Fruit fly (Drosophila melanogaster) whole organism, embryonic: ENCODE measurements around the gene Ptp10D.

ENCODE experiments used
- CG1024 ChIP-seq: fragments of 200-800 bp; sonication (Bioruptor generic); IDR thresholded peaks from 2 replicates; pipeline ENCODE4 v1.3.6; 2022; ENCODE audit warnings: missing biosample characterization, missing genetic modification characterization
- CG10431 ChIP-seq: fragments of 200-800 bp; sonication (Bioruptor generic); optimal IDR thresholded peaks from 3 replicates; lab custom pipeline; 2018; ENCODE audit warnings: missing biosample characterization, mild to moderate bottlenecking, missing genetic modification characterization
- CG11696 ChIP-seq: fragments of 200-800 bp; sonication (Bioruptor generic); IDR thresholded peaks from 2 replicates; pipeline ENCODE4 v1.3.6; 2022; ENCODE audit warnings: missing biosample characterization, missing genetic modification characterization
- CG15269 ChIP-seq: fragments of 200-800 bp; sonication (Bioruptor generic); optimal IDR thresholded peaks from 2 replicates; lab custom pipeline; 2018; ENCODE audit warnings: missing biosample characterization, mild to moderate bottlenecking, missing genetic modification characterization, moderate library complexity
- CG18764 ChIP-seq: fragments of 200-800 bp; sonication (Bioruptor generic); optimal IDR thresholded peaks from 3 replicates; lab custom pipeline; 2016; ENCODE audit warnings: missing biosample characterization, missing genetic modification characterization
- CG30020 ChIP-seq: fragments of 200-800 bp; optimal IDR thresholded peaks from 2 replicates; lab custom pipeline; 2019; ENCODE audit warnings: missing biosample characterization, mild to moderate bottlenecking, missing genetic modification characterization, moderate library complexity
- CG31365 ChIP-seq: fragments of 200-800 bp; sonication (Bioruptor generic); optimal IDR thresholded peaks from 2 replicates; lab custom pipeline; 2018; ENCODE audit warnings: missing biosample characterization, mild to moderate bottlenecking, missing genetic modification characterization
- CG31441 ChIP-seq: fragments of 200-800 bp; sonication (Bioruptor generic); IDR thresholded peaks from 2 replicates; pipeline ENCODE4 v1.3.6; 2022; ENCODE audit warnings: missing biosample characterization, missing genetic modification characterization
- CG32772 ChIP-seq: fragments of 200-800 bp; sonication (Bioruptor generic); IDR thresholded peaks from 2 replicates; pipeline ENCODE4 v1.3.6; 2022; ENCODE audit warnings: missing biosample characterization, missing genetic modification characterization
- CG3407 ChIP-seq: fragments of 200-800 bp; sonication (Bioruptor generic); optimal IDR thresholded peaks from 2 replicates; lab custom pipeline; 2018; ENCODE audit warnings: missing biosample characterization, mild to moderate bottlenecking, missing genetic modification characterization
- CG3726 ChIP-seq: fragments of 200-800 bp; sonication (Bioruptor generic); IDR thresholded peaks from 3 replicates; pipeline ENCODE4, ENCODE4 v1.3.6; 2022; ENCODE audit warnings: missing biosample characterization, missing genetic modification characterization
- CG4707 ChIP-seq: fragments of 200-800 bp; sonication (Bioruptor generic); optimal IDR thresholded peaks from 2 replicates; lab custom pipeline; 2018; ENCODE audit warnings: missing biosample characterization, mild to moderate bottlenecking, missing genetic modification characterization, moderate library complexity
- CG4730 ChIP-seq: fragments of 200-800 bp; sonication (Bioruptor generic); IDR thresholded peaks from 2 replicates; pipeline ENCODE4 v1.3.6; 2022; ENCODE audit warnings: missing biosample characterization, missing genetic modification characterization
- CG4820 ChIP-seq: fragments of 200-800 bp; sonication (Bioruptor generic); optimal IDR thresholded peaks from 3 replicates; lab custom pipeline; 2016; ENCODE audit warnings: missing biosample characterization, missing genetic modification characterization
- CG5180 ChIP-seq: fragments of 200-800 bp; sonication (Bioruptor generic); optimal IDR thresholded peaks from 3 replicates; lab custom pipeline; 2017; ENCODE audit warnings: missing biosample characterization, missing genetic modification characterization, mild to moderate bottlenecking, moderate library complexity, missing genetic modification reagents
- CG7372 ChIP-seq: fragments of 200-800 bp; sonication (Bioruptor generic); IDR thresholded peaks from 2 replicates; pipeline ENCODE4 v1.3.6; 2022; ENCODE audit warnings: missing biosample characterization, missing genetic modification characterization
- CG7987 ChIP-seq: fragments of 200-800 bp; sonication (Bioruptor generic); optimal IDR thresholded peaks from 2 replicates; lab custom pipeline; 2018; ENCODE audit warnings: missing biosample characterization, mild to moderate bottlenecking, missing genetic modification characterization, moderate library complexity
- CG8388 ChIP-seq: fragments of 200-800 bp; sonication (Bioruptor generic); optimal IDR thresholded peaks from 2 replicates; lab custom pipeline; 2019; ENCODE audit warnings: missing biosample characterization, mild to moderate bottlenecking, missing genetic modification characterization, moderate library complexity
- Doc2 ChIP-seq: fragments of 200-800 bp; sonication (Bioruptor generic); IDR thresholded peaks from 2 replicates; pipeline ENCODE4 v1.3.6; 2022; ENCODE audit warnings: missing biosample characterization, missing genetic modification characterization
- Drgx ChIP-seq: fragments of 200-800 bp; sonication (Bioruptor generic); IDR thresholded peaks from 2 replicates; pipeline ENCODE4 v1.3.6; 2022; ENCODE audit warnings: missing biosample characterization, missing genetic modification characterization
- Eip74EF ChIP-seq, 2 experiments: fragments of 200-800 bp in 1 of 2; fragments of >200 bp in 1 of 2; sonication (Bioruptor generic) in 1 of 2; optimal IDR thresholded peaks; 2 replicates each; lab custom pipeline; 2017 to 2019; ENCODE audit warnings: missing biosample characterization in 2 of 2, missing genetic modification characterization in 2 of 2, mild to moderate bottlenecking in 1 of 2, moderate library complexity in 1 of 2
- HLH54F ChIP-seq: fragments of 200-800 bp; sonication (Bioruptor generic); optimal IDR thresholded peaks from 3 replicates; lab custom pipeline; 2016; ENCODE audit warnings: missing biosample characterization, missing genetic modification characterization
- Hr78 ChIP-seq, 2 experiments: fragments of 200-800 bp in 1 of 2; fragments of >200 bp in 1 of 2; sonication (Bioruptor generic) in 1 of 2; optimal IDR thresholded peaks; 2 replicates each; lab custom pipeline; 2017 to 2019; ENCODE audit warnings: missing biosample characterization in 2 of 2, missing genetic modification characterization in 2 of 2, mild to moderate bottlenecking in 1 of 2, moderate library complexity in 1 of 2
- Lpt ChIP-seq: fragments of >200 bp; optimal IDR thresholded peaks from 2 replicates; lab custom pipeline; 2018; ENCODE audit warnings: missing biosample characterization, missing genetic modification characterization
- Neu2 ChIP-seq: fragments of 200-800 bp; sonication (Bioruptor generic); optimal IDR thresholded peaks from 3 replicates; lab custom pipeline; 2016; ENCODE audit warnings: missing biosample characterization, missing genetic modification characterization, borderline replicate concordance
- Oaz ChIP-seq: fragments of 200-800 bp; sonication (Bioruptor generic); IDR thresholded peaks from 2 replicates; pipeline ENCODE4 v1.3.6; 2022; ENCODE audit warnings: missing biosample characterization, missing genetic modification characterization
- Opbp ChIP-seq: fragments of 200-800 bp; sonication (Bioruptor generic); IDR thresholded peaks from 3 replicates; pipeline ENCODE4 v1.3.6; 2022; ENCODE audit warnings: missing biosample characterization, missing genetic modification characterization; ENCODE audit not compliant: partially characterized antibody
- Ptx1 ChIP-seq: fragments of 200-800 bp; sonication (Bioruptor generic); IDR thresholded peaks from 2 replicates; pipeline ENCODE4 v1.3.6; 2022; ENCODE audit warnings: missing biosample characterization, missing genetic modification characterization
- Sin3A ChIP-seq: fragments of >200 bp; optimal IDR thresholded peaks from 2 replicates; lab custom pipeline; 2018
- Taf1 ChIP-seq: fragments of 200-800 bp; sonication (Bioruptor generic); IDR thresholded peaks from 2 replicates; pipeline ENCODE4 v1.3.6; 2022; ENCODE audit warnings: missing biosample characterization, missing genetic modification characterization
- Xrp1 ChIP-seq: fragments of 200-800 bp; sonication (Bioruptor generic); IDR thresholded peaks from 2 replicates; pipeline ENCODE4 v1.3.6; 2022; ENCODE audit warnings: missing biosample characterization, missing genetic modification characterization
- bcd ChIP-seq: fragments of 200-800 bp; sonication (Bioruptor generic); optimal IDR thresholded peaks from 2 replicates; lab custom pipeline; 2017; ENCODE audit warnings: missing biosample characterization, mild to moderate bottlenecking, missing genetic modification characterization
- btn ChIP-seq: fragments of 200-800 bp; sonication (Bioruptor generic); optimal IDR thresholded peaks from 2 replicates; lab custom pipeline; 2016; ENCODE audit warnings: missing biosample characterization, missing genetic modification characterization
- cad ChIP-seq: fragments of >200 bp; optimal IDR thresholded peaks from 2 replicates; lab custom pipeline; 2017; ENCODE audit warnings: missing biosample characterization, missing genetic modification characterization
- corto ChIP-seq: fragments of 200-800 bp; sonication (Bioruptor generic); optimal IDR thresholded peaks from 2 replicates; lab custom pipeline; 2016; ENCODE audit warnings: missing biosample characterization, mild to moderate bottlenecking, missing genetic modification characterization, moderate library complexity
- croc ChIP-seq: fragments of 200-800 bp; sonication (Bioruptor generic); conservative IDR thresholded peaks from 3 replicates; pipeline ENCODE4 v1.3.6; 2022; ENCODE audit warnings: missing biosample characterization, missing genetic modification characterization
- da ChIP-seq: fragments of 200-800 bp; sonication (Bioruptor generic); optimal IDR thresholded peaks from 2 replicates; lab custom pipeline; 2016; ENCODE audit warnings: missing biosample characterization, missing genetic modification characterization
- dimm ChIP-seq: fragments of 200-800 bp; sonication (Bioruptor generic); IDR thresholded peaks from 2 replicates; pipeline ENCODE4 v1.3.6; 2022; ENCODE audit warnings: missing biosample characterization, missing genetic modification characterization
- dmrt11E ChIP-seq: fragments of 200-800 bp; sonication (Bioruptor generic); optimal IDR thresholded peaks from 3 replicates; lab custom pipeline; 2018; ENCODE audit warnings: missing biosample characterization, mild to moderate bottlenecking, missing genetic modification characterization, moderate library complexity
- dpn ChIP-seq, 2 experiments: fragments of 200-800 bp; sonication (Bioruptor generic); optimal IDR thresholded peaks; 3 replicates each; lab custom pipeline; 2016; ENCODE audit warnings: missing biosample characterization in 2 of 2, missing genetic modification characterization in 2 of 2
- fu2 ChIP-seq: fragments of 200-800 bp; sonication (Bioruptor generic); optimal IDR thresholded peaks from 2 replicates; lab custom pipeline; 2016; ENCODE audit warnings: missing biosample characterization, missing genetic modification characterization
- hkb ChIP-seq, 2 experiments: fragments of 200-800 bp in 1 of 2; fragments of >200 bp in 1 of 2; sonication (Bioruptor generic) in 1 of 2; IDR thresholded peaks in 1 of 2; optimal IDR thresholded peaks in 1 of 2; 2 replicates each; pipeline versions ENCODE4 v1.3.6 to Lab custom; 2017 to 2022; ENCODE audit warnings: missing biosample characterization in 1 of 2, missing genetic modification characterization in 1 of 2
- lilli ChIP-seq: fragments of 200-800 bp; sonication (Bioruptor generic); optimal IDR thresholded peaks from 3 replicates; lab custom pipeline; 2016; ENCODE audit warnings: missing biosample characterization, missing genetic modification characterization
- lov ChIP-seq, 2 experiments: fragments of 200-800 bp in 1 of 2; fragments of >200 bp in 1 of 2; sonication (Bioruptor generic) in 1 of 2; IDR thresholded peaks in 1 of 2; optimal IDR thresholded peaks in 1 of 2; 2 replicates in 1 of 2; 3 replicates in 1 of 2; pipeline versions ENCODE4 v1.3.6 to Lab custom; 2017 to 2022; ENCODE audit warnings: missing biosample characterization in 1 of 2, missing genetic modification characterization in 1 of 2
- mirr ChIP-seq: fragments of 200-800 bp; sonication (Bioruptor generic); optimal IDR thresholded peaks from 3 replicates; lab custom pipeline; 2018; ENCODE audit warnings: missing biosample characterization, mild to moderate bottlenecking, missing genetic modification characterization
- onecut ChIP-seq: fragments of 200-800 bp; sonication (Bioruptor generic); IDR thresholded peaks from 2 replicates; pipeline ENCODE4 v1.3.6; 2022; ENCODE audit warnings: missing biosample characterization, missing genetic modification characterization
- peb ChIP-seq: fragments of 200-800 bp; sonication (Bioruptor generic); IDR thresholded peaks from 2 replicates; pipeline ENCODE4 v1.3.6; 2022; ENCODE audit warnings: missing biosample characterization, missing genetic modification characterization
- so ChIP-seq: fragments of 200-800 bp; sonication (Bioruptor generic); IDR thresholded peaks from 3 replicates; pipeline ENCODE4 v1.3.6; 2022; ENCODE audit warnings: missing biosample characterization, missing genetic modification characterization
- unc-4 ChIP-seq: fragments of 200-800 bp; sonication (Bioruptor generic); IDR thresholded peaks from 2 replicates; pipeline ENCODE4 v1.3.6; 2022; ENCODE audit warnings: missing biosample characterization, missing genetic modification characterization; ENCODE audit not compliant: partially characterized antibody
- vvl ChIP-seq: fragments of 200-800 bp; sonication (Bioruptor generic); IDR thresholded peaks from 2 replicates; pipeline ENCODE4 v1.3.6; 2022; ENCODE audit warnings: missing biosample characterization, missing genetic modification characterization

Gene Ptp10D

dm6 chrX:11576540-11576939 is 45.3 kb upstream of the Ptp10D start, which contains the start of gene CG11695 (continued):
- TF ChIP-seq CG7372 (peak; percentile 24; the same call in 1 of the 2 replicates), CG10431 (GFP tag; lab: Kevin White, UChicago) (peak; percentile 9), CG3407 (GFP tag; lab: Kevin White, UChicago) (no peak), CG11696 (GFP tag; lab: Robert Waterston, UW) (peak; percentile 45; the same call in 1 of the 2 replicates), vvl (GFP tag; lab: Robert Waterston, UW) (peak; percentile 52; the same call in 1 of the 2 replicates), dimm (no peak), CG15269 (tag; lab: Kevin White, UChicago) (peak; percentile 69), unc-4 (no peak), fu2 (peak; percentile 26), CG31365 (no peak), CG4820 (GFP tag; lab: Kevin White, UChicago) (peak; percentile 48), peb (GFP tag; lab: Robert Waterston, UW) (peak; percentile 45; the same call in 1 of the 2 replicates), dmrt11E (tag; lab: Kevin White, UChicago) (peak; percentile 63), onecut (GFP tag; lab: Robert Waterston, UW) (peak; percentile 8; the same call in 1 of the 2 replicates), CG3726 (GFP tag; lab: Robert Waterston, UW) (no peak), CG4730 (GFP tag; lab: Robert Waterston, UW) (no peak), mirr (GFP tag; lab: Kevin White, UChicago) (peak; percentile 35), Doc2 (no peak), HLH54F (GFP tag; lab: Kevin White, UChicago) (peak; percentile 24), CG31441 (GFP tag; lab: Robert Waterston, UW) (peak; percentile 59), Oaz (GFP tag; lab: Robert Waterston, UW) (0 out of 2 replicates have a peak, but pooled peaks have one; percentile 42), Xrp1 (GFP tag; lab: Robert Waterston, UW) (peak; percentile 71), Neu2 (GFP tag; lab: Kevin White, UChicago) (no peak), Opbp (GFP tag; lab: Robert Waterston, UW) (no peak), Sin3A (peak; percentile 44), btn (GFP tag; lab: Kevin White, UChicago) (no peak), CG18764 (GFP tag; lab: Kevin White, UChicago) (peak; percentile 22), CG8388 (GFP tag; lab: Kevin White, UChicago) (peak; percentile 42), Lpt (GFP tag; lab: Kevin White, UChicago) (no peak), croc (no peak), CG4707 (GFP tag; lab: Kevin White, UChicago) (peak; percentile 21), cad (GFP tag; lab: Kevin White, UChicago) (no peak), bcd (peak; percentile 45), CG5180 (GFP tag; lab: Kevin White, UChicago) (no peak), so (GFP tag; lab: Robert Waterston, UW) (no peak), lilli (peak; percentile 81), Drgx (peak; percentile 49; the same call in 1 of the 2 replicates), CG30020 (tag; lab: Kevin White, UChicago) (peak; percentile 52), Taf1 (GFP tag; lab: Robert Waterston, UW) (peak; percentile 49; the same call in 1 of the 2 replicates), dpn (GFP tag; optimal IDR thresholded peaks at IDR 0.05; lab: Kevin White, UChicago) (peak; percentile 41 to 69), Ptx1 (GFP tag; lab: Robert Waterston, UW) (peak; percentile 70), Eip74EF (GFP tag; optimal IDR thresholded peaks at IDR 0.05; lab: Kevin White, UChicago) (no peak), corto (GFP tag; lab: Kevin White, UChicago) (no peak), Hr78 (GFP tag; optimal IDR thresholded peaks at IDR 0.05; lab: Kevin White, UChicago) (no peak), CG32772 (GFP tag; lab: Robert Waterston, UW) (no peak), lov (optimal IDR thresholded peaks at IDR 0.05; lab: Kevin White, UChicago) (no peak), lov (GFP tag; IDR thresholded peaks at IDR 0.05; lab: Robert Waterston, UW) (no peak), CG1024 (GFP tag; lab: Robert Waterston, UW) (peak; percentile 27; the same call in 1 of the 2 replicates), CG7987 (GFP tag; lab: Kevin White, UChicago) (no peak), da (GFP tag; lab: Kevin White, UChicago) (no peak), hkb (optimal IDR thresholded peaks at IDR 0.05; lab: Kevin White, UChicago) (peak; percentile 51), hkb (GFP tag; IDR thresholded peaks at IDR 0.05; lab: Robert Waterston, UW) (peak; percentile 25; the same call in 1 of the 2 replicates)
